Worm (Caenorhabditis elegans) whole organism, L3 larva: ENCODE measurements around the gene nhx-3.
A peak's percentile ranks its signal among the peaks of the same experiment; 100 is the strongest.

Experiments used
- R02D3.7 ChIP-seq: fragments of 150-350 bp; optimal IDR thresholded peaks from 2 replicates; lab custom pipeline; 2014; ENCODE audit warnings: missing biosample characterization, missing genetic modification characterization
- ZK546.5 ChIP-seq: sonication (generic microtip); optimal IDR thresholded peaks from 2 replicates; lab custom pipeline; 2017; ENCODE audit warnings: missing biosample characterization, missing genetic modification characterization
- ama-1 ChIP-seq: fragments of 150-350 bp; optimal IDR thresholded peaks from 2 replicates; lab custom pipeline; 2018
- ceh-28 ChIP-seq: fragments of 150-350 bp; optimal IDR thresholded peaks from 2 replicates; lab custom pipeline; 2014; ENCODE audit warnings: missing biosample characterization, missing genetic modification reagents, missing genetic modification characterization
- ceh-82 ChIP-seq: fragments of 150-350 bp; optimal IDR thresholded peaks from 2 replicates; lab custom pipeline; 2014; ENCODE audit warnings: missing biosample characterization, missing genetic modification characterization
- daf-12 ChIP-seq: fragments of 150-350 bp; optimal IDR thresholded peaks from 2 replicates; lab custom pipeline; 2014; ENCODE audit warnings: missing biosample characterization, missing genetic modification reagents, missing genetic modification characterization
- egl-27 ChIP-seq: sonication (generic microtip); optimal IDR thresholded peaks from 4 replicates; lab custom pipeline; 2017; ENCODE audit warnings: missing biosample characterization, missing genetic modification reagents, missing genetic modification characterization
- elt-2 ChIP-seq: sonication (generic microtip); optimal IDR thresholded peaks from 2 replicates; lab custom pipeline; 2016; ENCODE audit warnings: missing genetic modification reagents, mild to moderate bottlenecking, missing genetic modification characterization, missing compliant biosample characterization
- elt-3 ChIP-seq, 3 experiments: fragments of 150-350 bp in 1 of 3; sonication (generic microtip) in 2 of 3; optimal IDR thresholded peaks; 2 replicates in 2 of 3; 4 replicates in 1 of 3; lab custom pipeline; 2014 to 2017; ENCODE audit warnings: missing biosample characterization in 3 of 3, missing genetic modification characterization in 3 of 3
- eor-1 ChIP-seq, 2 experiments: fragments of 150-350 bp; optimal IDR thresholded peaks; 2 replicates each; lab custom pipeline; 2014 to 2018; ENCODE audit warnings: missing biosample characterization in 2 of 2, missing genetic modification characterization in 2 of 2
- fkh-10 ChIP-seq: sonication (generic microtip); optimal IDR thresholded peaks from 2 replicates; lab custom pipeline; 2017; ENCODE audit warnings: missing biosample characterization, missing genetic modification reagents, missing genetic modification characterization
- fkh-2 ChIP-seq: fragments of 150-350 bp; optimal IDR thresholded peaks from 2 replicates; lab custom pipeline; 2014; ENCODE audit warnings: missing biosample characterization, missing genetic modification reagents, missing genetic modification characterization
- fos-1 ChIP-seq: fragments of 150-350 bp; optimal IDR thresholded peaks from 2 replicates; lab custom pipeline; 2014; ENCODE audit warnings: missing biosample characterization, missing genetic modification characterization
- hmg-11 ChIP-seq: sonication (generic microtip); optimal IDR thresholded peaks from 2 replicates; lab custom pipeline; 2016; ENCODE audit warnings: missing genetic modification characterization, missing compliant biosample characterization
- lin-15B ChIP-seq: fragments of 150-350 bp; optimal IDR thresholded peaks from 2 replicates; lab custom pipeline; 2014; ENCODE audit warnings: missing biosample characterization, missing genetic modification characterization
- lin-39 ChIP-seq: fragments of 150-350 bp; optimal IDR thresholded peaks from 2 replicates; lab custom pipeline; 2018; ENCODE audit warnings: missing biosample characterization, missing genetic modification reagents, missing genetic modification characterization
- mml-1 ChIP-seq: fragments of 150-350 bp; sonication (generic microtip); optimal IDR thresholded peaks from 3 replicates; lab custom pipeline; 2014; ENCODE audit warnings: missing biosample characterization, missing genetic modification characterization
- nfya-1 ChIP-seq: sonication (generic microtip); optimal IDR thresholded peaks from 2 replicates; lab custom pipeline; 2017; ENCODE audit warnings: missing genetic modification characterization, mild to moderate bottlenecking, missing compliant biosample characterization, antibody characterized with exemption, moderate library complexity; ENCODE audit not compliant: insufficient read depth
- nhr-12 ChIP-seq: fragments of 150-350 bp; optimal IDR thresholded peaks from 2 replicates; lab custom pipeline; 2014; ENCODE audit warnings: missing biosample characterization, missing genetic modification characterization
- nhr-23 ChIP-seq: fragments of 150-350 bp; optimal IDR thresholded peaks from 2 replicates; lab custom pipeline; 2014; ENCODE audit warnings: missing biosample characterization, missing genetic modification reagents, missing genetic modification characterization
- nhr-237 ChIP-seq: fragments of 150-350 bp; optimal IDR thresholded peaks from 2 replicates; lab custom pipeline; 2014; ENCODE audit warnings: missing biosample characterization, missing genetic modification characterization
- nhr-25 ChIP-seq: sonication (generic microtip); optimal IDR thresholded peaks from 2 replicates; lab custom pipeline; 2017; ENCODE audit warnings: missing biosample characterization, missing genetic modification characterization
- nhr-28 ChIP-seq: fragments of 150-350 bp; optimal IDR thresholded peaks from 2 replicates; lab custom pipeline; 2014; ENCODE audit warnings: missing biosample characterization, missing genetic modification characterization
- nhr-43 ChIP-seq: sonication (generic microtip); optimal IDR thresholded peaks from 2 replicates; lab custom pipeline; 2016; ENCODE audit warnings: mild to moderate bottlenecking, missing genetic modification characterization, missing compliant biosample characterization; ENCODE audit not compliant: poor library complexity, severe bottlenecking
- nhr-67 ChIP-seq: fragments of 150-350 bp; optimal IDR thresholded peaks from 2 replicates; lab custom pipeline; 2014; ENCODE audit warnings: missing biosample characterization, missing genetic modification characterization
- nhr-76 ChIP-seq: fragments of 150-350 bp; sonication (generic microtip); optimal IDR thresholded peaks from 5 replicates; lab custom pipeline; 2014; ENCODE audit warnings: missing biosample characterization, missing genetic modification characterization
- nhr-77 ChIP-seq: fragments of 150-350 bp; optimal IDR thresholded peaks from 2 replicates; lab custom pipeline; 2014; ENCODE audit warnings: missing biosample characterization, missing genetic modification characterization
- pha-4 ChIP-seq: fragments of 150-350 bp; optimal IDR thresholded peaks from 2 replicates; lab custom pipeline; 2014; ENCODE audit warnings: missing biosample characterization, missing genetic modification reagents, missing genetic modification characterization
- pqm-1 ChIP-seq: fragments of 150-350 bp; optimal IDR thresholded peaks from 2 replicates; lab custom pipeline; 2017; ENCODE audit warnings: missing biosample characterization, missing genetic modification characterization, inconsistent platforms
- sea-2 ChIP-seq: fragments of 150-350 bp; sonication (generic microtip); optimal IDR thresholded peaks from 4 replicates; lab custom pipeline; 2014; ENCODE audit warnings: missing biosample characterization, missing genetic modification reagents, missing genetic modification characterization
- skn-1 ChIP-seq: fragments of 150-350 bp; optimal IDR thresholded peaks from 2 replicates; lab custom pipeline; 2014; ENCODE audit warnings: missing biosample characterization, missing genetic modification characterization
- tbx-2 ChIP-seq: sonication (generic microtip); optimal IDR thresholded peaks from 2 replicates; lab custom pipeline; 2016; ENCODE audit warnings: mild to moderate bottlenecking, missing genetic modification characterization, missing compliant biosample characterization
- unc-39 ChIP-seq: sonication (generic microtip); optimal IDR thresholded peaks from 4 replicates; lab custom pipeline; 2017; ENCODE audit warnings: missing biosample characterization, missing genetic modification characterization
- zag-1 ChIP-seq: fragments of 150-350 bp; optimal IDR thresholded peaks from 2 replicates; lab custom pipeline; 2014; ENCODE audit warnings: missing biosample characterization, missing genetic modification characterization
- ztf-11 ChIP-seq: fragments of 150-350 bp; optimal IDR thresholded peaks from 2 replicates; lab custom pipeline; 2014; ENCODE audit warnings: missing biosample characterization, missing genetic modification characterization
- ztf-4 ChIP-seq: fragments of 150-350 bp; optimal IDR thresholded peaks from 2 replicates; lab custom pipeline; 2014; ENCODE audit warnings: missing biosample characterization, missing genetic modification characterization

nhx-3 gene

ce11 chrV:7555875-7556274, 10.6 kb upstream of the nhx-3 start:
- TF ChIP-seq ama-1 (lab: Kevin White, UChicago) (no peak), nhr-43 (tag; lab: Kevin White, UChicago) (no peak), hmg-11 (tag; lab: Kevin White, UChicago) (no peak), nhr-237 (tag; lab: Kevin White, UChicago) (no peak), pqm-1 (tag; lab: Kevin White, UChicago) (no peak), fkh-10 (GFP tag; lab: Kevin White, UChicago) (no peak), zag-1 (tag; lab: Kevin White, UChicago) (no peak), nhr-25 (tag; lab: Kevin White, UChicago) (no peak), ceh-28 (tag; lab: Kevin White, UChicago) (no peak), tbx-2 (no peak), lin-39 (no peak), nhr-76 (tag; lab: Kevin White, UChicago) (no peak), ZK546.5 (tag; lab: Kevin White, UChicago) (no peak), unc-39 (no peak), fos-1 (no peak), nhr-23 (tag; lab: Kevin White, UChicago) (no peak), R02D3.7 (tag; lab: Kevin White, UChicago) (no peak), eor-1 (tag; optimal IDR thresholded peaks at IDR 0.05; lab: Kevin White, UChicago) (no peak)

- TF ChIP-seq nhr-28 (tag; lab: Kevin White, UChicago) (no peak), ztf-4 (tag; lab: Kevin White, UChicago) (no peak), ama-1 (lab: Kevin White, UChicago) (no peak), fos-1 (no peak), ceh-28 (tag; lab: Kevin White, UChicago) (no peak), nhr-12 (tag; lab: Kevin White, UChicago) (no peak), egl-27 (no peak), nhr-23 (tag; lab: Kevin White, UChicago) (no peak), fkh-2 (tag; lab: Kevin White, UChicago) (no peak), unc-39 (no peak), nfya-1 (no peak), nhr-25 (tag; lab: Kevin White, UChicago) (no peak), ztf-11 (tag; lab: Kevin White, UChicago) (no peak), sea-2 (GFP tag; lab: Kevin White, UChicago) (no peak), R02D3.7 (tag; lab: Kevin White, UChicago) (no peak), nhr-77 (no peak), ZK546.5 (tag; lab: Kevin White, UChicago) (no peak), elt-3 (tag; optimal IDR thresholded peaks at IDR 0.05; lab: Kevin White, UChicago) (no peak)
- TF ChIP-seq, all 47 proteins: peak for 0
Measured at ce11 chrV:7553873-7554362, 8.6 kb upstream of the nhx-3 start, which contains the start of gene ttr-10. Gene ttr-10 (minus strand): TSS chrV:7553923.

DNA sequence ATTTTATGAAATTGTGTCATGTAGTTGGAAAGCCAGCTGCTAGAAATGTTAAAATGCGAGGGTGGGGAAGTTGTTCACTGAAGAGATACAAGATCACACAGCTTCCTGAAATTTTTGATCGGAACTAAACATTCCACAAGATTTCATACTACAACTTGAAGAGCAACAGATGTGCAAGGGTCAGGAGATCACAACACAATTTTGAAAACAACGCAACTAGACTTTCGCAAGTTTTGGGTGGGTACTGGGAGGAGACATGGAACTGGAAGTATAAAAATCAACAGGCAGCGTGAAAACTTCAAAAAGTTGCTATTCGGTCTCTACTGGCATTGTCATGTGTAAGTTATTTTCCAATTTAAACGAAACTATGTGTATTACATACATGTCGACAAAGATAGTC, 6.5 kb upstream of the nhx-3 start, which contains the start of gene F19F10.3:
TSS of gene F19F10.3 (plus strand) at position 301 of the 400 bp plus-strand sequence.
- TF ChIP-seq nhr-67 (tag; lab: Kevin White, UChicago) (no peak), elt-2 (tag; lab: Kevin White, UChicago) (no peak), skn-1 (tag; lab: Kevin White, UChicago) (no peak), daf-12 (tag; lab: Kevin White, UChicago) (no peak), ceh-28 (tag; lab: Kevin White, UChicago) (no peak), nhr-25 (tag; lab: Kevin White, UChicago) (no peak), ztf-4 (tag; lab: Kevin White, UChicago) (no peak), ztf-11 (tag; lab: Kevin White, UChicago) (no peak), lin-39 (no peak), fkh-2 (tag; lab: Kevin White, UChicago) (no peak), egl-27 (no peak), lin-15B (no peak)

ce11 chrV:7548499-7548898, 3.2 kb upstream of the nhx-3 start:
- TF ChIP-seq nhr-25 (tag; lab: Kevin White, UChicago) = peak; percentile 2

- TF ChIP-seq mml-1 (tag; lab: Kevin White, UChicago) = no peak
- TF ChIP-seq elt-3 (tag; optimal IDR thresholded peaks at IDR 0.05; lab: Kevin White, UChicago) = no peak
- TF ChIP-seq pha-4 (tag; lab: Kevin White, UChicago) = peak; percentile 24
- peak; percentile 77 for TF ChIP-seq elt-2 (tag; lab: Kevin White, UChicago)
- TF ChIP-seq ceh-82 = no peak
- TF ChIP-seq pqm-1 (tag; lab: Kevin White, UChicago) = peak; percentile 76
- TF ChIP-seq nhr-23 (tag; lab: Kevin White, UChicago) = no peak
Measured at ce11 chrV:7548017-7548416, 2.7 kb upstream of the nhx-3 start.
